Worm (Caenorhabditis elegans) whole organism, midembryonic: ENCODE measurements around the gene mec-10.

Source experiments
- ref-1 ChIP-seq: fragments of 200-800 bp; sonication (Bioruptor generic); conservative IDR thresholded peaks from 2 replicates; pipeline ENCODE4 v1.3.6; 2022; ENCODE audit warnings: missing genetic modification reagents, missing genetic modification characterization, missing compliant biosample characterization
- tab-1 ChIP-seq: fragments of 200-800 bp; sonication (Bioruptor generic); IDR thresholded peaks from 2 replicates; pipeline ENCODE4 v1.3.6; 2022; ENCODE audit warnings: missing genetic modification characterization, missing compliant biosample characterization
- ztf-29 ChIP-seq: fragments of 200-800 bp; sonication (Bioruptor generic); IDR thresholded peaks from 2 replicates; pipeline ENCODE4 v1.3.6; 2022; ENCODE audit warnings: missing genetic modification reagents, missing genetic modification characterization, missing compliant biosample characterization

- TF ChIP-seq ztf-29 (no peak), tab-1 (no peak), ref-1 (GFP tag; lab: Robert Waterston, UW) (no peak)
Measured at ce11 chrX:8426160-8426712, 43.9 kb downstream of the mec-10 start.
